Fruit fly (Drosophila melanogaster): ENCODE data around the gene Rb97D.

dm6 chr3R:26923830-26924333, 48.3 kb upstream of the Rb97D start:
- TF ChIP-seq GATAd (GFP tag; optimal IDR thresholded peaks at IDR 0.05) (no peak), Dfd (GFP tag; optimal IDR thresholded peaks at IDR 0.05) (no peak), psq (GFP tag; optimal IDR thresholded peaks at IDR 0.05) (peak; percentile 3), Myc (optimal IDR thresholded peaks at IDR 0.05) (no peak)
